Fruit fly (Drosophila melanogaster) whole organism, embryonic: ENCODE measurements around the gene CG14237.
A peak's percentile ranks its signal among the peaks of the same experiment; 100 is the strongest.

Experiments used
- Antp ChIP-seq: fragments of 200-800 bp; sonication (Bioruptor generic); optimal IDR thresholded peaks from 3 replicates; lab custom pipeline; 2016; ENCODE audit warnings: missing biosample characterization, missing genetic modification characterization
- B-H1 ChIP-seq: fragments of 200-800 bp; sonication (Bioruptor generic); IDR thresholded peaks from 3 replicates; pipeline ENCODE4 v1.3.6; 2022; ENCODE audit warnings: missing biosample characterization, missing genetic modification characterization
- BEAF-32 ChIP-seq: fragments of 200-800 bp; sonication (Bioruptor generic); optimal IDR thresholded peaks from 3 replicates; lab custom pipeline; 2017; ENCODE audit warnings: missing biosample characterization, missing genetic modification characterization, mild to moderate bottlenecking, moderate library complexity, missing genetic modification reagents
- CG1024 ChIP-seq: fragments of 200-800 bp; sonication (Bioruptor generic); IDR thresholded peaks from 2 replicates; pipeline ENCODE4 v1.3.6; 2022; ENCODE audit warnings: missing biosample characterization, missing genetic modification characterization
- CG11723 ChIP-seq: fragments of 200-800 bp; sonication (Bioruptor generic); optimal IDR thresholded peaks from 2 replicates; lab custom pipeline; 2017; ENCODE audit warnings: missing biosample characterization, mild to moderate bottlenecking, missing genetic modification characterization
- CG12659 ChIP-seq: fragments of 200-800 bp; sonication (Bioruptor generic); optimal IDR thresholded peaks from 3 replicates; lab custom pipeline; 2017; ENCODE audit warnings: mild to moderate bottlenecking, missing biosample characterization, missing genetic modification reagents, missing genetic modification characterization
- CG14860 ChIP-seq: fragments of 200-800 bp; sonication (Bioruptor generic); IDR thresholded peaks from 3 replicates; pipeline ENCODE4 v1.3.6; 2022; ENCODE audit warnings: missing biosample characterization, missing genetic modification characterization; ENCODE audit not compliant: partially characterized antibody
- CG15479 ChIP-seq: fragments of 200-800 bp; sonication (Bioruptor generic); optimal IDR thresholded peaks from 3 replicates; lab custom pipeline; 2019; ENCODE audit warnings: missing biosample characterization, mild to moderate bottlenecking, missing genetic modification characterization, moderate library complexity
- CG17612 ChIP-seq: fragments of 200-800 bp; sonication (Bioruptor generic); IDR thresholded peaks from 2 replicates; pipeline ENCODE4 v1.3.6; 2022; ENCODE audit warnings: missing biosample characterization, missing genetic modification characterization
- CG18599 ChIP-seq: fragments of 200-800 bp; sonication (Bioruptor generic); optimal IDR thresholded peaks from 3 replicates; lab custom pipeline; 2017; ENCODE audit warnings: missing biosample characterization, missing genetic modification characterization, mild to moderate bottlenecking, moderate library complexity, missing genetic modification reagents
- CG32532 ChIP-seq: fragments of 200-800 bp; sonication (Bioruptor generic); IDR thresholded peaks from 2 replicates; pipeline ENCODE4 v1.3.6; 2022; ENCODE audit warnings: missing biosample characterization, missing genetic modification characterization
- CG32772 ChIP-seq: fragments of 200-800 bp; sonication (Bioruptor generic); IDR thresholded peaks from 2 replicates; pipeline ENCODE4 v1.3.6; 2022; ENCODE audit warnings: missing biosample characterization, missing genetic modification characterization
- CG3995 ChIP-seq: fragments of 200-800 bp; sonication (Bioruptor generic); optimal IDR thresholded peaks from 3 replicates; lab custom pipeline; 2016; ENCODE audit warnings: missing biosample characterization, missing genetic modification characterization
- CG4360 ChIP-seq: fragments of 200-800 bp; sonication (Bioruptor generic); IDR thresholded peaks from 2 replicates; pipeline ENCODE4 v1.3.6; 2022; ENCODE audit warnings: missing biosample characterization, missing genetic modification characterization
- CG4707 ChIP-seq: fragments of 200-800 bp; sonication (Bioruptor generic); optimal IDR thresholded peaks from 2 replicates; lab custom pipeline; 2018; ENCODE audit warnings: missing biosample characterization, mild to moderate bottlenecking, missing genetic modification characterization, moderate library complexity
- CG4730 ChIP-seq: fragments of 200-800 bp; sonication (Bioruptor generic); IDR thresholded peaks from 2 replicates; pipeline ENCODE4 v1.3.6; 2022; ENCODE audit warnings: missing biosample characterization, missing genetic modification characterization
- CG6689 ChIP-seq: fragments of 200-800 bp; sonication (Bioruptor generic); IDR thresholded peaks from 2 replicates; pipeline ENCODE4 v1.3.6; 2022; ENCODE audit warnings: missing biosample characterization, missing genetic modification characterization
- CG6765 ChIP-seq: fragments of 200-800 bp; sonication (Bioruptor generic); optimal IDR thresholded peaks from 3 replicates; lab custom pipeline; 2017; ENCODE audit warnings: missing biosample characterization, mild to moderate bottlenecking, missing genetic modification characterization
- CG6791 ChIP-seq: fragments of 200-800 bp; sonication (Bioruptor generic); IDR thresholded peaks from 3 replicates; pipeline ENCODE4 v1.3.6; 2022; ENCODE audit warnings: missing biosample characterization, missing genetic modification characterization; ENCODE audit not compliant: partially characterized antibody
- CG7928 ChIP-seq: fragments of 200-800 bp; sonication (Bioruptor generic); optimal IDR thresholded peaks from 2 replicates; lab custom pipeline; 2017; ENCODE audit warnings: missing biosample characterization, mild to moderate bottlenecking, missing genetic modification characterization
- CG8924 ChIP-seq: fragments of 200-800 bp; optimal IDR thresholded peaks from 3 replicates; lab custom pipeline; 2019; ENCODE audit warnings: missing biosample characterization, mild to moderate bottlenecking, missing genetic modification characterization, moderate library complexity
- CG9215 ChIP-seq: fragments of 200-800 bp; sonication (Bioruptor generic); IDR thresholded peaks from 2 replicates; pipeline ENCODE4 v1.3.6; 2022; ENCODE audit warnings: missing biosample characterization, missing genetic modification characterization
- CTCF ChIP-seq: fragments of 200-800 bp; sonication (Bioruptor generic); optimal IDR thresholded peaks from 2 replicates; lab custom pipeline; 2017; ENCODE audit warnings: missing biosample characterization, mild to moderate bottlenecking, missing genetic modification characterization, moderate library complexity
- Eip74EF ChIP-seq, 2 experiments: fragments of 200-800 bp in 1 of 2; fragments of >200 bp in 1 of 2; sonication (Bioruptor generic) in 1 of 2; optimal IDR thresholded peaks; 2 replicates each; lab custom pipeline; 2017 to 2019; ENCODE audit warnings: missing biosample characterization in 2 of 2, missing genetic modification characterization in 2 of 2, mild to moderate bottlenecking in 1 of 2, moderate library complexity in 1 of 2
- Ets65A ChIP-seq: fragments of 200-800 bp; sonication (Bioruptor generic); peaks from one replicate; lab custom pipeline; 2016; ENCODE audit warnings: missing biosample characterization, missing genetic modification characterization
- Fer3 ChIP-seq: fragments of 200-800 bp; sonication (Bioruptor generic); optimal IDR thresholded peaks from 2 replicates; lab custom pipeline; 2018; ENCODE audit warnings: missing biosample characterization, mild to moderate bottlenecking, missing genetic modification characterization, moderate library complexity
- GATAe ChIP-seq: fragments of 200-800 bp; sonication (Bioruptor generic); conservative IDR thresholded peaks from 2 replicates; pipeline ENCODE4 v1.3.6; 2022; ENCODE audit warnings: missing biosample characterization, missing genetic modification characterization
- HLHmδ ChIP-seq: fragments of 200-800 bp; sonication (Bioruptor generic); optimal IDR thresholded peaks from 2 replicates; lab custom pipeline; 2018; ENCODE audit warnings: missing biosample characterization, mild to moderate bottlenecking, missing genetic modification characterization, moderate library complexity
- Lpt ChIP-seq: fragments of >200 bp; optimal IDR thresholded peaks from 2 replicates; lab custom pipeline; 2018; ENCODE audit warnings: missing biosample characterization, missing genetic modification characterization
- Opbp ChIP-seq: fragments of 200-800 bp; sonication (Bioruptor generic); IDR thresholded peaks from 3 replicates; pipeline ENCODE4 v1.3.6; 2022; ENCODE audit warnings: missing biosample characterization, missing genetic modification characterization; ENCODE audit not compliant: partially characterized antibody
- TFAM ChIP-seq: fragments of 200-800 bp; sonication (Bioruptor generic); optimal IDR thresholded peaks from 2 replicates; lab custom pipeline; 2017; ENCODE audit warnings: missing biosample characterization, missing genetic modification characterization, inconsistent platforms
- Tbp ChIP-seq: fragments of >200 bp; optimal IDR thresholded peaks from 2 replicates; lab custom pipeline; 2018; ENCODE audit warnings: missing biosample characterization, missing genetic modification characterization
- cg ChIP-seq: fragments of 200-800 bp; sonication (Bioruptor generic); optimal IDR thresholded peaks from 3 replicates; lab custom pipeline; 2019; ENCODE audit warnings: missing biosample characterization, mild to moderate bottlenecking, missing genetic modification characterization, moderate library complexity
- chif ChIP-seq, 2 experiments: fragments of 200-800 bp; sonication (Bioruptor generic); optimal IDR thresholded peaks; 3 replicates each; lab custom pipeline; 2016; ENCODE audit warnings: missing biosample characterization in 2 of 2, missing genetic modification characterization in 2 of 2
- ems ChIP-seq: fragments of 200-800 bp; sonication (Bioruptor generic); optimal IDR thresholded peaks from 3 replicates; lab custom pipeline; 2016; ENCODE audit warnings: missing biosample characterization, missing genetic modification characterization
- eve ChIP-seq, 2 experiments: fragments of >200 bp; optimal IDR thresholded peaks; 2 replicates each; lab custom pipeline; 2017; ENCODE audit warnings: missing biosample characterization in 2 of 2, missing genetic modification characterization in 2 of 2
- ewg ChIP-seq: fragments of 200-800 bp; sonication (Bioruptor generic); optimal IDR thresholded peaks from 3 replicates; lab custom pipeline; 2017; ENCODE audit warnings: mild to moderate bottlenecking, missing biosample characterization, missing genetic modification reagents, missing genetic modification characterization
- exex ChIP-seq: fragments of 200-800 bp; sonication (Bioruptor generic); optimal IDR thresholded peaks from 4 replicates; lab custom pipeline; 2018; ENCODE audit warnings: missing biosample characterization, mild to moderate bottlenecking, missing genetic modification characterization, moderate library complexity
- eyg ChIP-seq: fragments of 200-800 bp; sonication (Bioruptor generic); optimal IDR thresholded peaks from 3 replicates; lab custom pipeline; 2016; ENCODE audit warnings: missing biosample characterization, missing genetic modification characterization
- ftz-f1 ChIP-seq: fragments of 200-800 bp; sonication (Bioruptor generic); optimal IDR thresholded peaks from 2 replicates; lab custom pipeline; 2016; ENCODE audit warnings: missing biosample characterization, missing genetic modification characterization
- gsb ChIP-seq: fragments of 200-800 bp; sonication (Bioruptor generic); IDR thresholded peaks from 2 replicates; pipeline ENCODE4 v1.3.6; 2022; ENCODE audit warnings: missing biosample characterization, missing genetic modification characterization
- kah ChIP-seq: fragments of 200-800 bp; sonication (Bioruptor generic); optimal IDR thresholded peaks from 2 replicates; lab custom pipeline; 2018; ENCODE audit warnings: missing biosample characterization, mild to moderate bottlenecking, missing genetic modification characterization
- klu ChIP-seq: fragments of 200-800 bp; sonication (Bioruptor generic); IDR thresholded peaks from 2 replicates; pipeline ENCODE4 v1.3.6; 2022; ENCODE audit warnings: missing biosample characterization, missing genetic modification characterization
- kni ChIP-seq: fragments of 200-800 bp; sonication (Bioruptor generic); optimal IDR thresholded peaks from 3 replicates; lab custom pipeline; 2017; ENCODE audit warnings: mild to moderate bottlenecking, missing biosample characterization, missing genetic modification reagents, missing genetic modification characterization
- lmd ChIP-seq: fragments of 200-800 bp; sonication (Bioruptor generic); IDR thresholded peaks from 2 replicates; pipeline ENCODE4 v1.3.6; 2022; ENCODE audit warnings: missing biosample characterization, missing genetic modification characterization
- lov ChIP-seq, 2 experiments: fragments of 200-800 bp in 1 of 2; fragments of >200 bp in 1 of 2; sonication (Bioruptor generic) in 1 of 2; IDR thresholded peaks in 1 of 2; optimal IDR thresholded peaks in 1 of 2; 2 replicates in 1 of 2; 3 replicates in 1 of 2; pipeline versions ENCODE4 v1.3.6 to Lab custom; 2017 to 2022; ENCODE audit warnings: missing biosample characterization in 1 of 2, missing genetic modification characterization in 1 of 2
- pnt ChIP-seq: fragments of 200-800 bp; sonication (Bioruptor generic); optimal IDR thresholded peaks from 3 replicates; lab custom pipeline; 2016; ENCODE audit warnings: missing biosample characterization, missing genetic modification characterization
- slp2 ChIP-seq: fragments of 200-800 bp; sonication (Bioruptor generic); optimal IDR thresholded peaks from 2 replicates; lab custom pipeline; 2016; ENCODE audit warnings: missing biosample characterization, missing genetic modification characterization
- tll ChIP-seq, 2 experiments: fragments of 200-800 bp in 1 of 2; fragments of >200 bp in 1 of 2; sonication (Bioruptor generic) in 1 of 2; optimal IDR thresholded peaks; 2 replicates each; lab custom pipeline; 2017 to 2019; ENCODE audit warnings: missing biosample characterization in 2 of 2, missing genetic modification characterization in 2 of 2, mild to moderate bottlenecking in 1 of 2, moderate library complexity in 1 of 2
- ttk ChIP-seq: fragments of 200-800 bp; sonication (Bioruptor generic); IDR thresholded peaks from 2 replicates; pipeline ENCODE4 v2.1.2; 2022; ENCODE audit warnings: missing biosample characterization, missing genetic modification characterization

The CG14237 gene

DNA sequence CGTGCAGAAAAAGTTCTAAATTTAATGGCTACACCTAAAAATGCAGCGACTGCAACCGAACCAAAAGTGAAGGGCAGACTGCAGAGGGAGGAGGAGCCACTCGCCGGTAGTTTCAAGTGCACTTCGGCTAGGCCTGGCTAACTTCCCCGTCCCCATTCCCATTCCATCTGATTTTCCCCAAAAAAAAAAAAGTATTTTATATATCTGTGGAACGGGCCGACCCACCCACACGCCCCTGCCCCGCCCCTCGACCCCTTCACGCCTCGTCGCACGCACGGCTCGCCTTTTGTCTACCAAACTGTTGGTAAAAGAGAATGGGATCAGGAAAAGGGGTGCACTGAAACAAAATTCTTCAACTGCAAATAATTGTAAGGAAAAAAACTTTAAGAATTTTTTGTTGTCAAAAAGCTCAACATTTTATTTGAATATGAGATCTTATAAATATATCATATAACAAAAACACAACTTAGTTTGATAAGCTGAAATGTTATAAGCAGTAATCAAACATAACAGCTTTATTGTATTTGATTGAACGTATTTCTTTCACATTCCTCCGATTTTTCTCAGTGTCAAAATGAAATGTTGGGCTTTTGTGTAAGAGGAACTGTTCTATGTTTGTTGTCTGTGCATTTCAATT lies 12.7 kb upstream of the CG14237 start (continued):
- no peak for TF ChIP-seq CG17612 (GFP tag; lab: Robert Waterston, UW)
- TF ChIP-seq CG9215 (GFP tag; lab: Robert Waterston, UW), result 0 out of 2 replicates have a peak, but pooled peaks have one; percentile 16
- peak; percentile 32; the same call in 1 of the 2 replicates for TF ChIP-seq CG32772
- peak; percentile 57 for TF ChIP-seq Ets65A (GFP tag; lab: Kevin White, UChicago)
- no peak for TF ChIP-seq CG6765 (GFP tag; lab: Kevin White, UChicago)
- TF ChIP-seq eve (GFP tag; optimal IDR thresholded peaks at IDR 0.05; lab: Kevin White, UChicago), result no peak
- peak in 1 of 2 experiments; percentile 76 for TF ChIP-seq Eip74EF (GFP tag; optimal IDR thresholded peaks at IDR 0.05; lab: Kevin White, UChicago)
- no peak for TF ChIP-seq CG3995 (GFP tag; lab: Kevin White, UChicago)
- 0 out of 2 replicates have a peak, but pooled peaks have one; percentile 36 for TF ChIP-seq ttk (GFP tag; lab: Robert Waterston, UW)
- TF ChIP-seq CG14860 (GFP tag; lab: Robert Waterston, UW), result no peak
- no peak for TF ChIP-seq CG8924 (tag; lab: Kevin White, UChicago)
- TF ChIP-seq CG7928, result no peak
- TF ChIP-seq GATAe (GFP tag; lab: Robert Waterston, UW), result no peak
- peak; percentile 20; the same call in 1 of the 2 replicates for TF ChIP-seq CG32532 (GFP tag; lab: Robert Waterston, UW)
- no peak for TF ChIP-seq CG4707 (GFP tag; lab: Kevin White, UChicago)
- no peak for TF ChIP-seq eyg (GFP tag; lab: Kevin White, UChicago)
- no peak for TF ChIP-seq ftz-f1
- no peak for TF ChIP-seq CG6791
- peak; percentile 53 for TF ChIP-seq lmd
- no peak for TF ChIP-seq chif (GFP tag; optimal IDR thresholded peaks at IDR 0.05; lab: Kevin White, UChicago)
- TF ChIP-seq ewg, result peak; percentile 22
- TF ChIP-seq Opbp (GFP tag; lab: Robert Waterston, UW), result no peak
- TF ChIP-seq ems (GFP tag; lab: Kevin White, UChicago), result no peak
- TF ChIP-seq lov (optimal IDR thresholded peaks at IDR 0.05; lab: Kevin White, UChicago), result no peak
- TF ChIP-seq lov (GFP tag; IDR thresholded peaks at IDR 0.05; lab: Robert Waterston, UW), result no peak
- no peak for TF ChIP-seq cg (GFP tag; lab: Kevin White, UChicago)
- no peak for TF ChIP-seq Lpt
- no peak for TF ChIP-seq CG15479 (GFP tag; lab: Kevin White, UChicago)
- TF ChIP-seq B-H1 (GFP tag; lab: Robert Waterston, UW), result no peak
- TF ChIP-seq pnt (GFP tag; lab: Kevin White, UChicago), result peak; percentile 26
- no peak for TF ChIP-seq CTCF
- no peak for TF ChIP-seq Antp (GFP tag; lab: Kevin White, UChicago)
- TF ChIP-seq exex (tag; lab: Kevin White, UChicago), result no peak
- peak; percentile 65 for TF ChIP-seq CG6689 (GFP tag; lab: Robert Waterston, UW)
- no peak for TF ChIP-seq CG4360 (GFP tag; lab: Robert Waterston, UW)
- TF ChIP-seq kah, result peak; percentile 24
- TF ChIP-seq HLHmδ (GFP tag; lab: Kevin White, UChicago), result no peak
- TF ChIP-seq Tbp, result no peak
- peak; percentile 63 for TF ChIP-seq CG18599 (GFP tag; lab: Kevin White, UChicago)
- TF ChIP-seq klu, result no peak
- peak; percentile 1 for TF ChIP-seq kni (GFP tag; lab: Kevin White, UChicago)
- no peak for TF ChIP-seq BEAF-32 (GFP tag; lab: Kevin White, UChicago)
- TF ChIP-seq Fer3 (tag; lab: Kevin White, UChicago), result peak; percentile 49
- TF ChIP-seq CG4730 (GFP tag; lab: Robert Waterston, UW), result no peak
- TF ChIP-seq CG1024, result no peak
- no peak for TF ChIP-seq slp2 (GFP tag; lab: Kevin White, UChicago)
- peak; percentile 41 for TF ChIP-seq CG12659 (GFP tag; lab: Kevin White, UChicago)
- TF ChIP-seq TFAM (GFP tag; lab: Kevin White, UChicago), result no peak
- TF ChIP-seq gsb (GFP tag; lab: Robert Waterston, UW), result no peak
- TF ChIP-seq CG11723 (GFP tag; lab: Kevin White, UChicago), result peak; percentile 52
- no peak for TF ChIP-seq tll (GFP tag; optimal IDR thresholded peaks at IDR 0.05; lab: Kevin White, UChicago)
